Worm (Caenorhabditis elegans) whole organism, L2 larva: ENCODE measurements around the gene nfi-1.

Experiments
- ZK546.5 ChIP-seq: sonication (generic microtip); optimal IDR thresholded peaks from 2 replicates; lab custom pipeline; 2017; ENCODE audit warnings: missing biosample characterization, missing genetic modification characterization
- nhr-12 ChIP-seq: fragments of 150-350 bp; optimal IDR thresholded peaks from 2 replicates; lab custom pipeline; 2014; ENCODE audit warnings: missing biosample characterization, missing genetic modification characterization
- sma-9 ChIP-seq, 2 experiments: fragments of 150-350 bp in 1 of 2; sonication (generic microtip) in 1 of 2; optimal IDR thresholded peaks; 2 replicates each; lab custom pipeline; 2014 to 2016; ENCODE audit warnings: missing genetic modification characterization in 2 of 2, mild to moderate bottlenecking in 1 of 2, missing biosample characterization in 1 of 2, missing compliant biosample characterization in 1 of 2, missing genetic modification reagents in 1 of 2, moderate library complexity in 1 of 2
- ztf-11 ChIP-seq: sonication (generic microtip); optimal IDR thresholded peaks from 2 replicates; lab custom pipeline; 2017; ENCODE audit warnings: missing biosample characterization, missing genetic modification characterization

- TF ChIP-seq ZK546.5 (tag; lab: Kevin White, UChicago) (no peak), sma-9 (GFP tag; optimal IDR thresholded peaks at IDR 0.05; lab: Kevin White, UChicago) (no peak), sma-9 (tag; optimal IDR thresholded peaks at IDR 0.05; lab: Kevin White, UChicago) (no peak), nhr-12 (tag; lab: Kevin White, UChicago) (no peak), ztf-11 (tag; lab: Kevin White, UChicago) (no peak)
These were observed 18.8 kb upstream of the nfi-1 start, which contains the start of gene glb-9 for ce11 chrII:7519221-7519620.
